Fruit fly (Drosophila melanogaster) whole organism: Measurements from ENCODE around the gene CG31464.

Experiments
- CG8478 ChIP-seq: fragments of >200 bp; optimal IDR thresholded peaks from 2 replicates; lab custom pipeline; 2018; ENCODE audit warnings: inconsistent platforms
- EcR ChIP-seq, 2 experiments: fragments of >200 bp; optimal IDR thresholded peaks; 2 replicates each; lab custom pipeline; 2017; ENCODE audit warnings: missing biosample characterization in 2 of 2, missing genetic modification characterization in 2 of 2, missing genetic modification reagents in 2 of 2
- pan ChIP-seq: fragments of >200 bp; optimal IDR thresholded peaks from 2 replicates; lab custom pipeline; 2017
- usp ChIP-seq: fragments of >200 bp; optimal IDR thresholded peaks from 2 replicates; lab custom pipeline; 2017; ENCODE audit warnings: missing biosample characterization, missing genetic modification characterization, mixed read lengths

DNA sequence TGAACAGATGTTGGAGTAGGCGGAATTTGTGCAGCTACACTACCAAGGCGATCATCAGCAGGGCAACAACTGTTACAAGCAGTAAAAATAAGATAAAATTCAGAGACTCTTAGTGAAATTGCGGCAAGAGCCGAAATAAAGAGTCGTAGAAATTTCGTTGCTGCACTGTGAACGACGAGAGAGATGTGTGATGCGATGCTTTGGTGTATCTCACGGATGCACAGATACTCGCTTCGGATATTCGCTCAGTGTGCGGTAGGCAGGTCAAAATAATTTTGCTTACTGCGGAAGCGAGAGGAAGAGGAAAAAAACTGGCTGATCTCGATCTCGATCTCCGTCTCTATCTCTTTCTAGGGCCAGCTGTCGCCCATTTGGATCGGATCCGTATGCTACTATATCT is 2.2 kb upstream of the CG31464 start:
- no peak for TF ChIP-seq pan (lab: Kevin White, UChicago)
- TF ChIP-seq EcR (GFP tag; optimal IDR thresholded peaks at IDR 0.05; lab: Kevin White, UChicago): no peak
- no peak for TF ChIP-seq usp (GFP tag; lab: Kevin White, UChicago)
- TF ChIP-seq CG8478 (lab: Kevin White, UChicago): no peak
